Fruit fly (Drosophila melanogaster) whole organism, embryonic: ENCODE results near the gene CG9582.

ENCODE experiments used
- CG10543 ChIP-seq: fragments of 200-800 bp; sonication (Bioruptor generic); optimal IDR thresholded peaks from 3 replicates; lab custom pipeline; 2017; ENCODE audit warnings: missing biosample characterization, mild to moderate bottlenecking, missing genetic modification characterization, moderate library complexity
- CG12104 ChIP-seq: fragments of 200-800 bp; sonication (Bioruptor generic); optimal IDR thresholded peaks from 3 replicates; lab custom pipeline; 2016; ENCODE audit warnings: missing biosample characterization, missing genetic modification characterization
- CG12942 ChIP-seq: fragments of 200-800 bp; sonication (Bioruptor generic); optimal IDR thresholded peaks from 3 replicates; lab custom pipeline; 2016; ENCODE audit warnings: missing biosample characterization, missing genetic modification characterization
- CG15269 ChIP-seq: fragments of 200-800 bp; sonication (Bioruptor generic); optimal IDR thresholded peaks from 2 replicates; lab custom pipeline; 2018; ENCODE audit warnings: missing biosample characterization, mild to moderate bottlenecking, missing genetic modification characterization, moderate library complexity
- CG15514 ChIP-seq: fragments of 200-800 bp; sonication (Bioruptor generic); optimal IDR thresholded peaks from 3 replicates; lab custom pipeline; 2017; ENCODE audit warnings: missing biosample characterization, missing genetic modification characterization, mild to moderate bottlenecking, moderate library complexity, missing genetic modification reagents
- CG15601 ChIP-seq: fragments of 200-800 bp; sonication (Bioruptor generic); optimal IDR thresholded peaks from 3 replicates; lab custom pipeline; 2019; ENCODE audit warnings: missing biosample characterization, mild to moderate bottlenecking, missing genetic modification characterization, moderate library complexity
- CG16813 ChIP-seq: fragments of 200-800 bp; sonication (Bioruptor generic); IDR thresholded peaks from 3 replicates; pipeline ENCODE4 v1.3.6; 2022; ENCODE audit warnings: missing biosample characterization, missing genetic modification characterization; ENCODE audit not compliant: partially characterized antibody
- CG17361 ChIP-seq: fragments of 200-800 bp; sonication (Bioruptor generic); IDR thresholded peaks from 3 replicates; pipeline ENCODE4 v1.3.6; 2022; ENCODE audit warnings: missing biosample characterization, missing genetic modification characterization
- CG17612 ChIP-seq: fragments of 200-800 bp; sonication (Bioruptor generic); IDR thresholded peaks from 2 replicates; pipeline ENCODE4 v1.3.6; 2022; ENCODE audit warnings: missing biosample characterization, missing genetic modification characterization
- CG17829 ChIP-seq: fragments of 200-800 bp; optimal IDR thresholded peaks from 2 replicates; lab custom pipeline; 2019; ENCODE audit warnings: missing biosample characterization, mild to moderate bottlenecking, missing genetic modification characterization, moderate library complexity
- CG17912 ChIP-seq: fragments of 200-800 bp; sonication (Bioruptor generic); optimal IDR thresholded peaks from 2 replicates; lab custom pipeline; 2018; ENCODE audit warnings: missing biosample characterization, mild to moderate bottlenecking, missing genetic modification characterization
- CG18599 ChIP-seq: fragments of 200-800 bp; sonication (Bioruptor generic); optimal IDR thresholded peaks from 3 replicates; lab custom pipeline; 2017; ENCODE audit warnings: missing biosample characterization, missing genetic modification characterization, mild to moderate bottlenecking, moderate library complexity, missing genetic modification reagents
- CG34376 ChIP-seq: fragments of 200-800 bp; sonication (Bioruptor generic); optimal IDR thresholded peaks from 2 replicates; lab custom pipeline; 2018; ENCODE audit warnings: missing biosample characterization, mild to moderate bottlenecking, missing genetic modification characterization
- CG34422 ChIP-seq: fragments of 200-800 bp; sonication (Bioruptor generic); IDR thresholded peaks from 3 replicates; pipeline ENCODE4 v1.3.6; 2022; ENCODE audit warnings: missing biosample characterization, missing genetic modification characterization
- CG3847 ChIP-seq: fragments of 200-800 bp; sonication (Bioruptor generic); IDR thresholded peaks from 2 replicates; pipeline ENCODE4 v1.3.6; 2022; ENCODE audit warnings: missing biosample characterization, missing genetic modification characterization
- CG4707 ChIP-seq: fragments of 200-800 bp; sonication (Bioruptor generic); optimal IDR thresholded peaks from 2 replicates; lab custom pipeline; 2018; ENCODE audit warnings: missing biosample characterization, mild to moderate bottlenecking, missing genetic modification characterization, moderate library complexity
- CG4854 ChIP-seq: fragments of 200-800 bp; sonication (Bioruptor generic); optimal IDR thresholded peaks from 2 replicates; lab custom pipeline; 2016; ENCODE audit warnings: missing biosample characterization, missing genetic modification characterization, inconsistent platforms
- CG5180 ChIP-seq: fragments of 200-800 bp; sonication (Bioruptor generic); optimal IDR thresholded peaks from 3 replicates; lab custom pipeline; 2017; ENCODE audit warnings: missing biosample characterization, missing genetic modification characterization, mild to moderate bottlenecking, moderate library complexity, missing genetic modification reagents
- CG8478 ChIP-seq: fragments of >200 bp; optimal IDR thresholded peaks from 2 replicates; lab custom pipeline; 2018
- CG9215 ChIP-seq: fragments of 200-800 bp; sonication (Bioruptor generic); IDR thresholded peaks from 2 replicates; pipeline ENCODE4 v1.3.6; 2022; ENCODE audit warnings: missing biosample characterization, missing genetic modification characterization
- Camta ChIP-seq: fragments of 200-800 bp; sonication (Bioruptor generic); optimal IDR thresholded peaks from 2 replicates; lab custom pipeline; 2016; ENCODE audit warnings: missing biosample characterization, missing genetic modification characterization
- Deaf1 ChIP-seq: fragments of 200-800 bp; optimal IDR thresholded peaks from 3 replicates; lab custom pipeline; 2019; ENCODE audit warnings: missing biosample characterization, mild to moderate bottlenecking, missing genetic modification characterization, moderate library complexity
- GATAe ChIP-seq: fragments of 200-800 bp; sonication (Bioruptor generic); conservative IDR thresholded peaks from 2 replicates; pipeline ENCODE4 v1.3.6; 2022; ENCODE audit warnings: missing biosample characterization, missing genetic modification characterization
- Hey ChIP-seq: fragments of 200-800 bp; sonication (Bioruptor generic); optimal IDR thresholded peaks from 3 replicates; lab custom pipeline; 2018; ENCODE audit warnings: missing biosample characterization, mild to moderate bottlenecking, missing genetic modification characterization
- HmgZ ChIP-seq: fragments of 200-800 bp; sonication (Bioruptor generic); optimal IDR thresholded peaks from 2 replicates; lab custom pipeline; 2018; ENCODE audit warnings: missing biosample characterization, mild to moderate bottlenecking, missing genetic modification characterization
- Hr3 ChIP-seq: fragments of 200-800 bp; sonication (Bioruptor generic); optimal IDR thresholded peaks from 3 replicates; lab custom pipeline; 2016; ENCODE audit warnings: missing biosample characterization, missing genetic modification characterization
- Hr78 ChIP-seq, 2 experiments: fragments of 200-800 bp in 1 of 2; fragments of >200 bp in 1 of 2; sonication (Bioruptor generic) in 1 of 2; optimal IDR thresholded peaks; 2 replicates each; lab custom pipeline; 2017 to 2019; ENCODE audit warnings: missing biosample characterization in 2 of 2, missing genetic modification characterization in 2 of 2, mild to moderate bottlenecking in 1 of 2, moderate library complexity in 1 of 2
- Med ChIP-seq: fragments of 200-800 bp; sonication (Bioruptor generic); peaks from one replicate; lab custom pipeline; 2016; ENCODE audit warnings: missing biosample characterization, missing genetic modification characterization, mild to moderate bottlenecking, inconsistent platforms, moderate library complexity
- Oli ChIP-seq: fragments of 200-800 bp; sonication (Bioruptor generic); optimal IDR thresholded peaks from 2 replicates; lab custom pipeline; 2018; ENCODE audit warnings: missing biosample characterization, mild to moderate bottlenecking, missing genetic modification characterization, moderate library complexity
- az2 ChIP-seq: fragments of 200-800 bp; sonication (Bioruptor generic); optimal IDR thresholded peaks from 3 replicates; lab custom pipeline; 2016; ENCODE audit warnings: missing biosample characterization, missing genetic modification characterization
- cg ChIP-seq: fragments of 200-800 bp; sonication (Bioruptor generic); optimal IDR thresholded peaks from 3 replicates; lab custom pipeline; 2019; ENCODE audit warnings: missing biosample characterization, mild to moderate bottlenecking, missing genetic modification characterization, moderate library complexity
- chn ChIP-seq: fragments of 200-800 bp; sonication (Bioruptor generic); optimal IDR thresholded peaks from 2 replicates; lab custom pipeline; 2016; ENCODE audit warnings: missing biosample characterization, missing genetic modification characterization
- ci ChIP-seq: fragments of 200-800 bp; sonication (Bioruptor generic); IDR thresholded peaks from 3 replicates; pipeline ENCODE4 v1.3.6; 2022; ENCODE audit warnings: missing biosample characterization, missing genetic modification characterization
- cwo ChIP-seq: fragments of 200-800 bp; sonication (Bioruptor generic); optimal IDR thresholded peaks from 3 replicates; lab custom pipeline; 2017; ENCODE audit warnings: missing biosample characterization, missing genetic modification characterization, mild to moderate bottlenecking, moderate library complexity, missing genetic modification reagents
- exex ChIP-seq: fragments of 200-800 bp; sonication (Bioruptor generic); optimal IDR thresholded peaks from 4 replicates; lab custom pipeline; 2018; ENCODE audit warnings: missing biosample characterization, mild to moderate bottlenecking, missing genetic modification characterization, moderate library complexity
- gce ChIP-seq: fragments of 200-800 bp; sonication (Bioruptor generic); IDR thresholded peaks from 3 replicates; pipeline ENCODE4 v1.3.6; 2022; ENCODE audit warnings: missing biosample characterization, missing genetic modification characterization
- grn ChIP-seq: fragments of 200-800 bp; sonication (Bioruptor generic); optimal IDR thresholded peaks from 3 replicates; lab custom pipeline; 2017; ENCODE audit warnings: missing biosample characterization, missing genetic modification characterization
- kah ChIP-seq: fragments of 200-800 bp; sonication (Bioruptor generic); optimal IDR thresholded peaks from 2 replicates; lab custom pipeline; 2018; ENCODE audit warnings: missing biosample characterization, mild to moderate bottlenecking, missing genetic modification characterization
- ken ChIP-seq: fragments of 200-800 bp; sonication (Bioruptor generic); IDR thresholded peaks from 3 replicates; pipeline ENCODE4 v1.3.6; 2022; ENCODE audit warnings: missing biosample characterization, missing genetic modification characterization
- lab ChIP-seq: fragments of 200-800 bp; sonication (Bioruptor generic); optimal IDR thresholded peaks from 3 replicates; lab custom pipeline; 2017; ENCODE audit warnings: missing biosample characterization, missing genetic modification characterization, mild to moderate bottlenecking, moderate library complexity, missing genetic modification reagents
- mirr ChIP-seq: fragments of 200-800 bp; sonication (Bioruptor generic); optimal IDR thresholded peaks from 3 replicates; lab custom pipeline; 2018; ENCODE audit warnings: missing biosample characterization, mild to moderate bottlenecking, missing genetic modification characterization
- pb ChIP-seq: fragments of 200-800 bp; sonication (Bioruptor generic); optimal IDR thresholded peaks from 3 replicates; lab custom pipeline; 2016; ENCODE audit warnings: missing biosample characterization, missing genetic modification characterization
- sd ChIP-seq: fragments of 200-800 bp; sonication (Bioruptor generic); optimal IDR thresholded peaks from 3 replicates; lab custom pipeline; 2018; ENCODE audit warnings: missing biosample characterization, mild to moderate bottlenecking, missing genetic modification characterization, moderate library complexity
- seq ChIP-seq: fragments of 200-800 bp; sonication (Bioruptor generic); IDR thresholded peaks from 2 replicates; pipeline ENCODE4 v1.3.6; 2022; ENCODE audit warnings: missing biosample characterization, missing genetic modification characterization
- sug ChIP-seq: fragments of 200-800 bp; optimal IDR thresholded peaks from 2 replicates; lab custom pipeline; 2019; ENCODE audit warnings: missing biosample characterization, mild to moderate bottlenecking, missing genetic modification characterization, moderate library complexity
- tgo ChIP-seq: fragments of 200-800 bp; sonication (Bioruptor generic); IDR thresholded peaks from 3 replicates; pipeline ENCODE4 v1.3.6; 2022; ENCODE audit warnings: missing biosample characterization, missing genetic modification characterization
- zen2 ChIP-seq: fragments of 200-800 bp; sonication (Bioruptor generic); IDR thresholded peaks from 3 replicates; pipeline ENCODE4 v1.3.6; 2022; ENCODE audit warnings: missing biosample characterization, missing genetic modification characterization; ENCODE audit not compliant: partially characterized antibody

The CG9582 gene

dm6 chr2L:8993650-8994441 is 37.8 kb downstream of the CG9582 start, which contains the start of gene CG17906 (continued):
- TF ChIP-seq sd (peak; percentile 67), CG5180 (GFP tag; lab: Kevin White, UChicago) (no peak), CG3847 (no peak), grn (GFP tag; lab: Kevin White, UChicago) (peak; percentile 89), sug (tag; lab: Kevin White, UChicago) (peak; percentile 98)

DNA sequence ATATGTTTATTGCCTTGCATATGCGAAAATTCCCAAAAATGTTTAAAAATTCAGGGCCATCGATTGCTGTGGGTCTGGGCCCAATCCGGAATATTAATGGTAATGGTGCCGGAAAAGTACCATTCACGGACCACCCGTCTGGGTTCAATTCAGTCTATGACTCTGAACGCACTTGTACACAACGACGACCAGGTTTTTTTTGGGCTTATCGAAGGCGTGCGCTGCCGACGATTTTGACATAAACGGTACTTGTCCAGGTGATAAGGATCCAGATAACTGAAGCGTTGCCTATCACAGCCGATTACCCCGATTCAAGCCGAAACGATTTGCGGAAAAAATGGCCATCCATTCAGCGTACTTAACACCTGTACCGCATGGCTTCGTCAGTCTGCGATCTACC is 40.1 kb downstream of the CG9582 start, which contains the start of gene CG9555:
CG9555 (plus strand) TSS at position 153 of the 400 bp plus-strand sequence.
- no peak for TF ChIP-seq pb
- no peak for TF ChIP-seq CG15601 (tag; lab: Kevin White, UChicago)
- TF ChIP-seq CG17361 (GFP tag; lab: Robert Waterston, UW), result no peak
- TF ChIP-seq CG4707 (GFP tag; lab: Kevin White, UChicago), result no peak
- TF ChIP-seq CG17912, result no peak
- TF ChIP-seq az2 (GFP tag; lab: Kevin White, UChicago), result no peak
- no peak for TF ChIP-seq ken
- peak; percentile 20 for TF ChIP-seq sd
- peak; percentile 53 for TF ChIP-seq Med
- no peak for TF ChIP-seq CG8478 (lab: Kevin White, UChicago)
- TF ChIP-seq CG15269, result no peak
- peak; percentile 95 for TF ChIP-seq exex
- TF ChIP-seq zen2, result no peak
- TF ChIP-seq tgo (GFP tag; lab: Robert Waterston, UW), result no peak
- TF ChIP-seq CG34422 (GFP tag; lab: Robert Waterston, UW), result no peak
- TF ChIP-seq CG4854 (GFP tag; lab: Kevin White, UChicago), result no peak
- TF ChIP-seq mirr (GFP tag; lab: Kevin White, UChicago), result peak; percentile 26
- no peak for TF ChIP-seq CG12104 (GFP tag; lab: Kevin White, UChicago)
- TF ChIP-seq Hr78 (GFP tag; optimal IDR thresholded peaks at IDR 0.05; lab: Kevin White, UChicago), result no peak
- TF ChIP-seq chn (GFP tag; lab: Kevin White, UChicago), result no peak
- no peak for TF ChIP-seq CG17829
- TF ChIP-seq seq (GFP tag; lab: Robert Waterston, UW), result no peak
- TF ChIP-seq CG12942, result no peak
- peak; percentile 18 for TF ChIP-seq CG18599 (GFP tag; lab: Kevin White, UChicago)
- TF ChIP-seq GATAe, result peak; percentile 36; the same call in 1 of the 2 replicates
- no peak for TF ChIP-seq CG16813 (GFP tag; lab: Robert Waterston, UW)
- TF ChIP-seq CG34376 (GFP tag; lab: Kevin White, UChicago), result peak; percentile 86
- peak; percentile 0 for TF ChIP-seq HmgZ (tag; lab: Kevin White, UChicago)
- TF ChIP-seq CG9215 (GFP tag; lab: Robert Waterston, UW), result no peak
- TF ChIP-seq CG15514 (GFP tag; lab: Kevin White, UChicago), result no peak
- TF ChIP-seq kah (GFP tag; lab: Kevin White, UChicago), result no peak
- peak; percentile 95 for TF ChIP-seq sug (tag; lab: Kevin White, UChicago)
- TF ChIP-seq cwo (GFP tag; lab: Kevin White, UChicago), result peak; percentile 66
- no peak for TF ChIP-seq cg (GFP tag; lab: Kevin White, UChicago)
- TF ChIP-seq Hey (tag; lab: Kevin White, UChicago), result peak; percentile 40
- no peak for TF ChIP-seq Oli (tag; lab: Kevin White, UChicago)
- TF ChIP-seq gce (GFP tag; lab: Robert Waterston, UW), result no peak
- TF ChIP-seq Hr3 (GFP tag; lab: Kevin White, UChicago), result no peak
- peak; percentile 65 for TF ChIP-seq grn (GFP tag; lab: Kevin White, UChicago)
- TF ChIP-seq CG10543 (GFP tag; lab: Kevin White, UChicago), result peak; percentile 45
- no peak for TF ChIP-seq Camta
- TF ChIP-seq ci (GFP tag; lab: Robert Waterston, UW), result 0 out of 3 replicates have a peak, but pooled peaks have one; percentile 14
- peak; percentile 15 for TF ChIP-seq lab (GFP tag; lab: Kevin White, UChicago)
- no peak for TF ChIP-seq CG17612 (GFP tag; lab: Robert Waterston, UW)
- peak; percentile 34 for TF ChIP-seq Deaf1
